Fruit fly (Drosophila melanogaster) whole organism, embryonic: ENCODE results near the gene BckdhA.

Source experiments
- ATbp ChIP-seq: fragments of 200-800 bp; sonication (Bioruptor generic); optimal IDR thresholded peaks from 2 replicates; lab custom pipeline; 2017; ENCODE audit warnings: missing biosample characterization, mild to moderate bottlenecking, missing genetic modification characterization, missing genetic modification reagents
- Adf1 ChIP-seq: fragments of 200-800 bp; sonication (Bioruptor generic); IDR thresholded peaks from 2 replicates; pipeline ENCODE4 v1.3.6; 2022; ENCODE audit warnings: missing biosample characterization, missing genetic modification characterization
- Atf3 ChIP-seq: fragments of 200-800 bp; sonication (Bioruptor generic); optimal IDR thresholded peaks from 3 replicates; lab custom pipeline; 2016; ENCODE audit warnings: missing biosample characterization, missing genetic modification characterization
- Blimp-1 ChIP-seq: fragments of 200-800 bp; sonication (Bioruptor generic); optimal IDR thresholded peaks from 3 replicates; lab custom pipeline; 2018; ENCODE audit warnings: missing biosample characterization, missing genetic modification characterization, mild to moderate bottlenecking, moderate library complexity, missing genetic modification reagents
- Bteb2 ChIP-seq: fragments of 200-800 bp; sonication (Bioruptor generic); optimal IDR thresholded peaks from 2 replicates; lab custom pipeline; 2016; ENCODE audit warnings: missing biosample characterization, missing genetic modification characterization
- C15 ChIP-seq: fragments of 200-800 bp; sonication (Bioruptor generic); IDR thresholded peaks from 3 replicates; pipeline ENCODE4 v1.3.6; 2022; ENCODE audit warnings: missing biosample characterization, missing genetic modification characterization
- CG10274 ChIP-seq: fragments of 200-800 bp; sonication (Bioruptor generic); optimal IDR thresholded peaks from 3 replicates; lab custom pipeline; 2017; ENCODE audit warnings: missing biosample characterization, mild to moderate bottlenecking, missing genetic modification characterization
- CG13287 ChIP-seq: fragments of 200-800 bp; sonication (Bioruptor generic); IDR thresholded peaks from 2 replicates; pipeline ENCODE4 v1.3.6; 2022; ENCODE audit warnings: missing biosample characterization, missing genetic modification characterization; ENCODE audit not compliant: partially characterized antibody
- CG13624 ChIP-seq: fragments of 200-800 bp; sonication (Bioruptor generic); optimal IDR thresholded peaks from 2 replicates; lab custom pipeline; 2016; ENCODE audit warnings: missing biosample characterization, missing genetic modification characterization
- CG13775 ChIP-seq: fragments of 200-800 bp; sonication (Bioruptor generic); optimal IDR thresholded peaks from 3 replicates; lab custom pipeline; 2017; ENCODE audit warnings: missing biosample characterization, mild to moderate bottlenecking, missing genetic modification characterization
- CG15601 ChIP-seq: fragments of 200-800 bp; sonication (Bioruptor generic); optimal IDR thresholded peaks from 3 replicates; lab custom pipeline; 2019; ENCODE audit warnings: missing biosample characterization, mild to moderate bottlenecking, missing genetic modification characterization, moderate library complexity
- CG18476 ChIP-seq: fragments of 200-800 bp; sonication (Bioruptor generic); optimal IDR thresholded peaks from 2 replicates; lab custom pipeline; 2016; ENCODE audit warnings: missing biosample characterization, mild to moderate bottlenecking, missing genetic modification characterization
- CG2875 ChIP-seq: fragments of 200-800 bp; sonication (Bioruptor generic); optimal IDR thresholded peaks from 2 replicates; lab custom pipeline; 2017; ENCODE audit warnings: missing biosample characterization, mild to moderate bottlenecking, missing genetic modification characterization, missing genetic modification reagents
- CG31224 ChIP-seq: fragments of 200-800 bp; sonication (Bioruptor generic); IDR thresholded peaks from 2 replicates; pipeline ENCODE4 v1.3.6; 2022; ENCODE audit warnings: missing biosample characterization, missing genetic modification characterization
- CG32772 ChIP-seq: fragments of 200-800 bp; sonication (Bioruptor generic); IDR thresholded peaks from 2 replicates; pipeline ENCODE4 v1.3.6; 2022; ENCODE audit warnings: missing biosample characterization, missing genetic modification characterization
- CG3726 ChIP-seq: fragments of 200-800 bp; sonication (Bioruptor generic); IDR thresholded peaks from 3 replicates; pipeline ENCODE4, ENCODE4 v1.3.6; 2022; ENCODE audit warnings: missing biosample characterization, missing genetic modification characterization
- CG3995 ChIP-seq: fragments of 200-800 bp; sonication (Bioruptor generic); optimal IDR thresholded peaks from 3 replicates; lab custom pipeline; 2016; ENCODE audit warnings: missing biosample characterization, missing genetic modification characterization
- CG5180 ChIP-seq: fragments of 200-800 bp; sonication (Bioruptor generic); optimal IDR thresholded peaks from 3 replicates; lab custom pipeline; 2017; ENCODE audit warnings: missing biosample characterization, missing genetic modification characterization, mild to moderate bottlenecking, moderate library complexity, missing genetic modification reagents
- CG7839 ChIP-seq: fragments of 200-800 bp; sonication (Bioruptor generic); optimal IDR thresholded peaks from 3 replicates; lab custom pipeline; 2018; ENCODE audit warnings: missing biosample characterization, mild to moderate bottlenecking, missing genetic modification characterization, moderate library complexity
- CG9215 ChIP-seq: fragments of 200-800 bp; sonication (Bioruptor generic); IDR thresholded peaks from 2 replicates; pipeline ENCODE4 v1.3.6; 2022; ENCODE audit warnings: missing biosample characterization, missing genetic modification characterization
- CG9876 ChIP-seq: fragments of 200-800 bp; sonication (Bioruptor generic); optimal IDR thresholded peaks from 2 replicates; lab custom pipeline; 2016; ENCODE audit warnings: missing biosample characterization, missing genetic modification characterization
- D19A ChIP-seq: fragments of 200-800 bp; optimal IDR thresholded peaks from 3 replicates; lab custom pipeline; 2019; ENCODE audit warnings: missing biosample characterization, mild to moderate bottlenecking, missing genetic modification characterization, moderate library complexity
- Eip74EF ChIP-seq, 2 experiments: fragments of 200-800 bp in 1 of 2; fragments of >200 bp in 1 of 2; sonication (Bioruptor generic) in 1 of 2; optimal IDR thresholded peaks; 2 replicates each; lab custom pipeline; 2017 to 2019; ENCODE audit warnings: missing biosample characterization in 2 of 2, missing genetic modification characterization in 2 of 2, mild to moderate bottlenecking in 1 of 2, moderate library complexity in 1 of 2
- HLH3B ChIP-seq: fragments of 200-800 bp; sonication (Bioruptor generic); IDR thresholded peaks from 2 replicates; pipeline ENCODE4 v1.3.6; 2022; ENCODE audit warnings: missing biosample characterization, missing genetic modification characterization
- Kr ChIP-seq: fragments of 200-800 bp; sonication (Bioruptor generic); optimal IDR thresholded peaks from 2 replicates; lab custom pipeline; 2017; ENCODE audit warnings: missing biosample characterization, mild to moderate bottlenecking, missing genetic modification characterization
- Mrtf ChIP-seq: fragments of 200-800 bp; sonication (Bioruptor generic); IDR thresholded peaks from 3 replicates; pipeline ENCODE4 v1.3.6; 2022; ENCODE audit warnings: missing biosample characterization, missing genetic modification characterization
- NC2α ChIP-seq: fragments of 200-800 bp; sonication (Bioruptor generic); optimal IDR thresholded peaks from 2 replicates; lab custom pipeline; 2016; ENCODE audit warnings: missing biosample characterization, missing genetic modification characterization
- Rx ChIP-seq: fragments of 200-800 bp; sonication (Bioruptor generic); IDR thresholded peaks from 2 replicates; pipeline ENCODE4 v1.3.6; 2022; ENCODE audit warnings: missing biosample characterization, missing genetic modification characterization
- Spps ChIP-seq: fragments of 200-800 bp; sonication (Bioruptor generic); optimal IDR thresholded peaks from 2 replicates; lab custom pipeline; 2018; ENCODE audit warnings: missing biosample characterization, mild to moderate bottlenecking, missing genetic modification characterization
- abd-A ChIP-seq: fragments of 200-800 bp; sonication (Bioruptor generic); optimal IDR thresholded peaks from 3 replicates; lab custom pipeline; 2019; ENCODE audit warnings: missing biosample characterization, mild to moderate bottlenecking, missing genetic modification characterization, moderate library complexity
- btn ChIP-seq: fragments of 200-800 bp; sonication (Bioruptor generic); optimal IDR thresholded peaks from 2 replicates; lab custom pipeline; 2016; ENCODE audit warnings: missing biosample characterization, missing genetic modification characterization
- cas ChIP-seq: fragments of 200-800 bp; sonication (Bioruptor generic); IDR thresholded peaks from 2 replicates; pipeline ENCODE4 v1.3.6; 2022; ENCODE audit warnings: missing biosample characterization, missing genetic modification characterization
- chif ChIP-seq, 2 experiments: fragments of 200-800 bp; sonication (Bioruptor generic); optimal IDR thresholded peaks; 3 replicates each; lab custom pipeline; 2016; ENCODE audit warnings: missing biosample characterization in 2 of 2, missing genetic modification characterization in 2 of 2
- crol ChIP-seq: fragments of 200-800 bp; sonication (Bioruptor generic); IDR thresholded peaks from 2 replicates; pipeline ENCODE4 v1.3.6; 2022; ENCODE audit warnings: missing biosample characterization, missing genetic modification characterization
- gcm2 ChIP-seq: fragments of 200-800 bp; sonication (Bioruptor generic); optimal IDR thresholded peaks from 2 replicates; lab custom pipeline; 2016; ENCODE audit warnings: missing biosample characterization, missing genetic modification characterization
- gro ChIP-seq: fragments of 200-800 bp; sonication (Bioruptor generic); optimal IDR thresholded peaks from 2 replicates; lab custom pipeline; 2016; ENCODE audit warnings: missing biosample characterization, missing genetic modification characterization
- ind ChIP-seq: fragments of 200-800 bp; sonication (Bioruptor generic); optimal IDR thresholded peaks from 3 replicates; lab custom pipeline; 2016; ENCODE audit warnings: missing biosample characterization, missing genetic modification characterization
- jumu ChIP-seq: fragments of 200-800 bp; sonication (Bioruptor generic); optimal IDR thresholded peaks from 3 replicates; lab custom pipeline; 2016; ENCODE audit warnings: missing biosample characterization, missing genetic modification characterization
- mld ChIP-seq: fragments of 200-800 bp; sonication (Bioruptor generic); IDR thresholded peaks from 3 replicates; pipeline ENCODE4 v1.3.6; 2022; ENCODE audit warnings: missing biosample characterization, missing genetic modification characterization; ENCODE audit not compliant: partially characterized antibody
- odd ChIP-seq: fragments of 200-800 bp; sonication (Bioruptor generic); optimal IDR thresholded peaks from 2 replicates; lab custom pipeline; 2017; ENCODE audit warnings: missing biosample characterization, mild to moderate bottlenecking, missing genetic modification characterization
- sc ChIP-seq, 3 experiments: fragments of >200 bp in 2 of 3; fragments of 200-800 bp in 1 of 3; sonication (Bioruptor generic) in 1 of 3; optimal IDR thresholded peaks; 2 replicates in 2 of 3; 3 replicates in 1 of 3; lab custom pipeline; 2017; ENCODE audit warnings: mild to moderate bottlenecking in 1 of 3, missing biosample characterization in 1 of 3, missing genetic modification characterization in 1 of 3, missing genetic modification reagents in 1 of 3
- schlank ChIP-seq: fragments of 200-800 bp; sonication (Bioruptor generic); optimal IDR thresholded peaks from 2 replicates; lab custom pipeline; 2018; ENCODE audit warnings: missing biosample characterization, mild to moderate bottlenecking, missing genetic modification characterization
- sima ChIP-seq: fragments of 200-800 bp; sonication (Bioruptor generic); optimal IDR thresholded peaks from 2 replicates; lab custom pipeline; 2016; ENCODE audit warnings: missing biosample characterization, missing genetic modification characterization
- sna ChIP-seq: fragments of 200-800 bp; sonication (Bioruptor generic); IDR thresholded peaks from 2 replicates; pipeline ENCODE4 v1.3.6; 2022; ENCODE audit warnings: missing biosample characterization, missing genetic modification characterization; ENCODE audit not compliant: partially characterized antibody
- sr ChIP-seq: fragments of 200-800 bp; sonication (Bioruptor generic); IDR thresholded peaks from 3 replicates; pipeline ENCODE4 v1.3.6; 2022; ENCODE audit warnings: missing biosample characterization, missing genetic modification characterization
- tll ChIP-seq, 2 experiments: fragments of 200-800 bp in 1 of 2; fragments of >200 bp in 1 of 2; sonication (Bioruptor generic) in 1 of 2; optimal IDR thresholded peaks; 2 replicates each; lab custom pipeline; 2017 to 2019; ENCODE audit warnings: missing biosample characterization in 2 of 2, missing genetic modification characterization in 2 of 2, mild to moderate bottlenecking in 1 of 2, moderate library complexity in 1 of 2
- unc-4 ChIP-seq: fragments of 200-800 bp; sonication (Bioruptor generic); IDR thresholded peaks from 2 replicates; pipeline ENCODE4 v1.3.6; 2022; ENCODE audit warnings: missing biosample characterization, missing genetic modification characterization; ENCODE audit not compliant: partially characterized antibody
- wek ChIP-seq: fragments of 200-800 bp; sonication (Bioruptor generic); optimal IDR thresholded peaks from 3 replicates; lab custom pipeline; 2018; ENCODE audit warnings: missing biosample characterization, mild to moderate bottlenecking, missing genetic modification characterization, moderate library complexity
- yki ChIP-seq: fragments of >200 bp; optimal IDR thresholded peaks from 3 replicates; lab custom pipeline; 2018

BckdhA gene

dm6 chr3R:9563240-9563992, 7.8 kb downstream of the BckdhA start, which contains the start of the genes CG9393 and Vps45 (continued):
- TF ChIP-seq schlank (tag; lab: Kevin White, UChicago) (no peak), CG3995 (GFP tag; lab: Kevin White, UChicago) (peak; percentile 92), Spps (no peak), sima (GFP tag; lab: Kevin White, UChicago) (no peak), unc-4 (GFP tag; lab: Robert Waterston, UW) (peak; percentile 97), CG10274 (GFP tag; lab: Kevin White, UChicago) (no peak), crol (GFP tag; lab: Robert Waterston, UW) (no peak), Bteb2 (GFP tag; lab: Kevin White, UChicago) (peak; percentile 48), ATbp (GFP tag; lab: Kevin White, UChicago) (no peak), cas (GFP tag; lab: Robert Waterston, UW) (0 out of 2 replicates have a peak, but pooled peaks have one; percentile 36), Mrtf (no peak), CG13287 (GFP tag; lab: Robert Waterston, UW) (peak; percentile 97), C15 (GFP tag; lab: Robert Waterston, UW) (no peak), wek (GFP tag; lab: Kevin White, UChicago) (no peak), yki (no peak), CG3726 (no peak), mld (peak; percentile 89), tll (GFP tag; optimal IDR thresholded peaks at IDR 0.05; lab: Kevin White, UChicago) (peak in 1 of 2 experiments; percentile 78), CG9215 (GFP tag; lab: Robert Waterston, UW) (peak; percentile 63), Adf1 (peak; percentile 9; the same call in 1 of the 2 replicates), sr (no peak), Eip74EF (GFP tag; optimal IDR thresholded peaks at IDR 0.05; lab: Kevin White, UChicago) (no peak), D19A (tag; lab: Kevin White, UChicago) (no peak), CG7839 (tag; lab: Kevin White, UChicago) (no peak), NC2α (GFP tag; lab: Kevin White, UChicago) (peak; percentile 29), gcm2 (GFP tag; lab: Kevin White, UChicago) (no peak), ind (peak; percentile 74), Kr (GFP tag; lab: Kevin White, UChicago) (no peak), HLH3B (GFP tag; lab: Robert Waterston, UW) (no peak; the same call in 1 of the 2 replicates), sna (GFP tag; lab: Robert Waterston, UW) (peak; percentile 90)

- TF ChIP-seq abd-A (tag; lab: Kevin White, UChicago): no peak
- TF ChIP-seq CG32772 (GFP tag; lab: Robert Waterston, UW): no peak
- TF ChIP-seq gro (GFP tag; lab: Kevin White, UChicago): no peak
- no peak for TF ChIP-seq CG5180
- no peak for TF ChIP-seq yki
- no peak for TF ChIP-seq sc (optimal IDR thresholded peaks at IDR 0.05; lab: Kevin White, UChicago)
- TF ChIP-seq sc (GFP tag; optimal IDR thresholded peaks at IDR 0.05; lab: Kevin White, UChicago): no peak
- TF ChIP-seq odd (GFP tag; lab: Kevin White, UChicago): no peak
- TF ChIP-seq Rx (GFP tag; lab: Robert Waterston, UW): no peak
- no peak for TF ChIP-seq CG18476 (GFP tag; lab: Kevin White, UChicago)
- TF ChIP-seq btn: no peak
- TF ChIP-seq CG15601 (tag; lab: Kevin White, UChicago): no peak
- TF ChIP-seq Atf3 (GFP tag; lab: Kevin White, UChicago): no peak
- no peak for TF ChIP-seq chif (GFP tag; optimal IDR thresholded peaks at IDR 0.05; lab: Kevin White, UChicago)
- no peak for TF ChIP-seq CG13624 (GFP tag; lab: Kevin White, UChicago)
- TF ChIP-seq jumu: no peak
- no peak for TF ChIP-seq CG13775 (GFP tag; lab: Kevin White, UChicago)
- TF ChIP-seq Blimp-1: no peak
- no peak for TF ChIP-seq CG31224 (GFP tag; lab: Robert Waterston, UW)
- no peak for TF ChIP-seq CG2875 (GFP tag; lab: Kevin White, UChicago)
- no peak for TF ChIP-seq CG9876 (GFP tag; lab: Kevin White, UChicago)
Observed at dm6 chr3R:9565895-9566294, 10.3 kb downstream of the BckdhA start, which contains the start of gene CG16789. Gene CG16789 (plus strand): TSS chr3R:9566195.
